Worm (Caenorhabditis elegans) whole organism, early embryonic: Measurements from ENCODE around the gene C11E4.6.

Experiments used
- B0310.2 ChIP-seq: sonication (generic microtip); optimal IDR thresholded peaks from 2 replicates; lab custom pipeline; 2016; ENCODE audit warnings: mild to moderate bottlenecking, missing genetic modification characterization, missing compliant biosample characterization
- F13C5.2 ChIP-seq: sonication (generic microtip); optimal IDR thresholded peaks from 2 replicates; lab custom pipeline; 2017; ENCODE audit warnings: mild to moderate bottlenecking, missing genetic modification characterization, inconsistent platforms, missing compliant biosample characterization
- aly-1 ChIP-seq: sonication (generic microtip); optimal IDR thresholded peaks from 2 replicates; lab custom pipeline; 2016; ENCODE audit warnings: missing genetic modification characterization, missing compliant biosample characterization
- ama-1 ChIP-seq: fragments of 150-350 bp; optimal IDR thresholded peaks from 2 replicates; lab custom pipeline; 2014
- ceh-13 ChIP-seq: fragments of 200-800 bp; sonication (Bioruptor generic); optimal IDR thresholded peaks from 2 replicates; lab custom pipeline; 2018; ENCODE audit warnings: mild to moderate bottlenecking, missing genetic modification characterization, missing compliant biosample characterization
- ceh-36 ChIP-seq: sonication (generic microtip); optimal IDR thresholded peaks from 2 replicates; lab custom pipeline; 2016; ENCODE audit warnings: missing genetic modification characterization, inconsistent platforms, missing compliant biosample characterization
- ets-7 ChIP-seq: sonication (generic microtip); optimal IDR thresholded peaks from 2 replicates; lab custom pipeline; 2016; ENCODE audit warnings: missing genotype, missing genetic modification characterization, missing compliant biosample characterization
- flt-1 ChIP-seq: fragments of 200-800 bp; sonication (Bioruptor generic); IDR thresholded peaks from 2 replicates; pipeline ENCODE4 v1.3.6; 2022; ENCODE audit warnings: missing genetic modification characterization, missing compliant biosample characterization
- hmbx-1 ChIP-seq: sonication (generic microtip); optimal IDR thresholded peaks from 2 replicates; lab custom pipeline; 2016; ENCODE audit warnings: mild to moderate bottlenecking, missing genetic modification characterization, missing compliant biosample characterization
- hmg-4 ChIP-seq: fragments of 200-800 bp; sonication (Bioruptor generic); optimal IDR thresholded peaks from 2 replicates; lab custom pipeline; 2018; ENCODE audit warnings: mild to moderate bottlenecking, missing genetic modification characterization, missing compliant biosample characterization
- hnd-1 ChIP-seq: sonication (generic microtip); optimal IDR thresholded peaks from 2 replicates; lab custom pipeline; 2016; ENCODE audit warnings: missing genetic modification characterization, missing compliant biosample characterization
- pes-1 ChIP-seq: fragments of 200-800 bp; sonication (Bioruptor generic); IDR thresholded peaks from 2 replicates; pipeline ENCODE4 v1.3.6; 2022; ENCODE audit warnings: missing genetic modification reagents, missing genetic modification characterization, missing compliant biosample characterization
- scrt-1 ChIP-seq: fragments of 200-800 bp; sonication (Bioruptor generic); IDR thresholded peaks from 2 replicates; pipeline ENCODE4 v1.3.6; 2022; ENCODE audit warnings: missing genetic modification characterization, missing compliant biosample characterization
- sea-1 ChIP-seq: fragments of 200-800 bp; sonication (Bioruptor generic); conservative IDR thresholded peaks from 2 replicates; pipeline ENCODE4 v1.3.6; 2022; ENCODE audit warnings: missing genetic modification characterization, missing compliant biosample characterization
- tbx-11 ChIP-seq: fragments of 200-800 bp; sonication (Bioruptor generic); IDR thresholded peaks from 2 replicates; pipeline ENCODE4 v1.3.6; 2022; ENCODE audit warnings: missing genetic modification characterization, missing compliant biosample characterization
- tbx-37 ChIP-seq: fragments of 200-800 bp; sonication (Bioruptor generic); conservative IDR thresholded peaks from 2 replicates; pipeline ENCODE4 v1.3.6; 2022; ENCODE audit warnings: missing genetic modification reagents, missing genetic modification characterization, missing compliant biosample characterization
- tra-4 ChIP-seq: sonication (generic microtip); optimal IDR thresholded peaks from 2 replicates; lab custom pipeline; 2017; ENCODE audit warnings: missing genetic modification characterization, missing compliant biosample characterization

Gene C11E4.6

ce11 chrX:9610040-9610613, at the start of gene C11E4.6:
Gene C11E4.6, plus strand, starts transcription at chrX:9610563.
- TF ChIP-seq pes-1 (GFP tag; lab: Robert Waterston, UW) (no peak), flt-1 (no peak), hnd-1 (no peak), tra-4 (tag; lab: Kevin White, UChicago) (no peak), hmg-4 (GFP tag; lab: Kevin White, UChicago) (no peak), scrt-1 (no peak), sea-1 (no peak), ets-7 (tag; lab: Kevin White, UChicago) (no peak), tbx-11 (GFP tag; lab: Robert Waterston, UW) (no peak), ceh-13 (no peak), aly-1 (tag; lab: Kevin White, UChicago) (no peak), ceh-36 (tag; lab: Kevin White, UChicago) (no peak), F13C5.2 (tag; lab: Kevin White, UChicago) (no peak), hmbx-1 (no peak), tbx-37 (GFP tag; lab: Robert Waterston, UW) (no peak), ama-1 (lab: Kevin White, UChicago) (no peak), B0310.2 (tag; lab: Kevin White, UChicago) (no peak)

ce11 chrX:9560931-9561330, 49.4 kb upstream of the C11E4.6 start:
- TF ChIP-seq ceh-13 (no peak), hnd-1 (no peak), tbx-37 (GFP tag; lab: Robert Waterston, UW) (no peak), B0310.2 (tag; lab: Kevin White, UChicago) (no peak), F13C5.2 (tag; lab: Kevin White, UChicago) (no peak), tbx-11 (GFP tag; lab: Robert Waterston, UW) (no peak), scrt-1 (no peak), aly-1 (tag; lab: Kevin White, UChicago) (no peak), sea-1 (0 out of 2 replicates have a peak, but pooled peaks have one; percentile 23), flt-1 (no peak), ets-7 (tag; lab: Kevin White, UChicago) (no peak), pes-1 (GFP tag; lab: Robert Waterston, UW) (peak; percentile 70), hmbx-1 (no peak), tra-4 (tag; lab: Kevin White, UChicago) (no peak), ama-1 (lab: Kevin White, UChicago) (no peak), hmg-4 (GFP tag; lab: Kevin White, UChicago) (no peak), ceh-36 (tag; lab: Kevin White, UChicago) (no peak)

ce11 chrX:9565881-9566280, 44.5 kb upstream of the C11E4.6 start, which contains the start of gene moc-5:
Gene moc-5, minus strand, starts transcription at chrX:9565981.
- no peak for TF ChIP-seq tbx-37 (GFP tag; lab: Robert Waterston, UW)
- no peak for TF ChIP-seq pes-1 (GFP tag; lab: Robert Waterston, UW)
- TF ChIP-seq aly-1 (tag; lab: Kevin White, UChicago) = no peak
- no peak for TF ChIP-seq hmbx-1
- TF ChIP-seq tra-4 (tag; lab: Kevin White, UChicago) = no peak
- TF ChIP-seq tbx-11 (GFP tag; lab: Robert Waterston, UW) = no peak
- no peak for TF ChIP-seq ama-1 (lab: Kevin White, UChicago)
- no peak for TF ChIP-seq hnd-1
- TF ChIP-seq ceh-36 (tag; lab: Kevin White, UChicago) = no peak
- no peak for TF ChIP-seq sea-1
- no peak for TF ChIP-seq ets-7 (tag; lab: Kevin White, UChicago)
- no peak for TF ChIP-seq B0310.2 (tag; lab: Kevin White, UChicago)
- no peak for TF ChIP-seq hmg-4 (GFP tag; lab: Kevin White, UChicago)
- no peak for TF ChIP-seq flt-1
- TF ChIP-seq F13C5.2 (tag; lab: Kevin White, UChicago) = no peak
- no peak for TF ChIP-seq ceh-13
- TF ChIP-seq scrt-1 = no peak

- no peak for TF ChIP-seq aly-1 (tag; lab: Kevin White, UChicago)
- TF ChIP-seq pes-1 (GFP tag; lab: Robert Waterston, UW) = no peak
- TF ChIP-seq ets-7 (tag; lab: Kevin White, UChicago) = no peak
- no peak for TF ChIP-seq flt-1
- TF ChIP-seq hmg-4 (GFP tag; lab: Kevin White, UChicago) = no peak
- TF ChIP-seq hmbx-1 = no peak
- TF ChIP-seq scrt-1 = no peak
- TF ChIP-seq tbx-37 (GFP tag; lab: Robert Waterston, UW) = no peak
- no peak for TF ChIP-seq tra-4 (tag; lab: Kevin White, UChicago)
- TF ChIP-seq tbx-11 (GFP tag; lab: Robert Waterston, UW) = no peak
- no peak for TF ChIP-seq hnd-1
- no peak for TF ChIP-seq ceh-13
- no peak for TF ChIP-seq ama-1 (lab: Kevin White, UChicago)
- no peak for TF ChIP-seq ceh-36 (tag; lab: Kevin White, UChicago)
Measured at ce11 chrX:9566429-9566828, 43.9 kb upstream of the C11E4.6 start, which contains the start of gene F49E2.2. Gene F49E2.2, plus strand, starts transcription at chrX:9566729.

- TF ChIP-seq ets-7 (tag; lab: Kevin White, UChicago) = no peak
- no peak for TF ChIP-seq aly-1 (tag; lab: Kevin White, UChicago)
- TF ChIP-seq F13C5.2 (tag; lab: Kevin White, UChicago) = no peak
- TF ChIP-seq ama-1 (lab: Kevin White, UChicago) = no peak
- no peak for TF ChIP-seq hmbx-1
- no peak for TF ChIP-seq pes-1 (GFP tag; lab: Robert Waterston, UW)
- no peak for TF ChIP-seq hmg-4 (GFP tag; lab: Kevin White, UChicago)
- TF ChIP-seq hnd-1 = no peak
Measured at ce11 chrX:9568574-9568973, 41.8 kb upstream of the C11E4.6 start.

- TF ChIP-seq ceh-36 (tag; lab: Kevin White, UChicago) (no peak), flt-1 (no peak), hmbx-1 (no peak), pes-1 (GFP tag; lab: Robert Waterston, UW) (no peak), sea-1 (no peak), tra-4 (tag; lab: Kevin White, UChicago) (no peak), ets-7 (tag; lab: Kevin White, UChicago) (no peak), B0310.2 (tag; lab: Kevin White, UChicago) (no peak), aly-1 (tag; lab: Kevin White, UChicago) (no peak), F13C5.2 (tag; lab: Kevin White, UChicago) (no peak), tbx-37 (GFP tag; lab: Robert Waterston, UW) (no peak), ceh-13 (no peak), tbx-11 (GFP tag; lab: Robert Waterston, UW) (no peak), hnd-1 (no peak), ama-1 (lab: Kevin White, UChicago) (no peak), scrt-1 (no peak)
Measured at ce11 chrX:9576928-9577327, 33.4 kb upstream of the C11E4.6 start, which contains the start of gene glb-17. Gene glb-17, minus strand, starts transcription at chrX:9577028.
